Fruit fly (Drosophila melanogaster): ENCODE data around the gene PpD3.
A peak's percentile ranks its signal among the peaks of the same experiment; 100 is the strongest.

The PpD3 gene

dm6 chr3R:9777941-9778360 is 30.3 kb downstream of the PpD3 start, which contains the start of gene RpS29 (continued):
- TF ChIP-seq Asciz (GFP tag; optimal IDR thresholded peaks at IDR 0.05) (peak; percentile 71), nom (GFP tag; optimal IDR thresholded peaks at IDR 0.05) (peak; percentile 78), Ets97D (GFP tag; optimal IDR thresholded peaks at IDR 0.05) (peak; percentile 98), CG17568 (GFP tag; optimal IDR thresholded peaks at IDR 0.05) (no peak), CG10543 (GFP tag; optimal IDR thresholded peaks at IDR 0.05) (peak; percentile 93), Jarid2 (GFP tag; optimal IDR thresholded peaks at IDR 0.05) (peak; percentile 63), Doc2 (GFP tag; IDR thresholded peaks at IDR 0.05) (no peak), CG18011 (GFP tag; optimal IDR thresholded peaks at IDR 0.05) (peak; percentile 75), CG15269 (tag; optimal IDR thresholded peaks at IDR 0.05) (peak; percentile 58), run (tag; optimal IDR thresholded peaks at IDR 0.05) (peak; percentile 49), Nf-YA (GFP tag; IDR thresholded peaks at IDR 0.05) (peak; percentile 59), CG32532 (GFP tag; IDR thresholded peaks at IDR 0.05) (peak; percentile 89), chif (GFP tag; optimal IDR thresholded peaks at IDR 0.05) (peak; percentile 57 to 70), CG15514 (GFP tag; optimal IDR thresholded peaks at IDR 0.05) (peak; percentile 95), wek (GFP tag; optimal IDR thresholded peaks at IDR 0.05) (peak; percentile 68), ttk (GFP tag; IDR thresholded peaks at IDR 0.05) (peak; percentile 79), CG1602 (GFP tag; optimal IDR thresholded peaks at IDR 0.05) (peak; percentile 64), eyg (GFP tag; optimal IDR thresholded peaks at IDR 0.05) (peak; percentile 70), esg (GFP tag; conservative IDR thresholded peaks at IDR 0.05) (peak; percentile 31; the same call in 1 of the 2 replicates), CG13287 (GFP tag; IDR thresholded peaks at IDR 0.05; ENCODE audit: partially characterized antibody) (peak; percentile 97), crp (GFP tag; optimal IDR thresholded peaks at IDR 0.05) (peak in 1 of 2 experiments; percentile 50), pros (GFP tag; optimal IDR thresholded peaks at IDR 0.05) (no peak), CG14050 (GFP tag; IDR thresholded peaks at IDR 0.05) (peak; percentile 60), Adf1 (GFP tag; IDR thresholded peaks at IDR 0.05) (peak; percentile 74), CG34376 (GFP tag; optimal IDR thresholded peaks at IDR 0.05) (peak; percentile 92), Dad (GFP tag; optimal IDR thresholded peaks at IDR 0.05) (peak; percentile 84), GATAe (GFP tag; conservative IDR thresholded peaks at IDR 0.05) (no peak; the same call in 1 of the 2 replicates), ftz-f1 (GFP tag; optimal IDR thresholded peaks at IDR 0.05) (peak; percentile 74), CG34422 (GFP tag; IDR thresholded peaks at IDR 0.05) (peak; percentile 89), CG4854 (GFP tag; optimal IDR thresholded peaks at IDR 0.05) (peak; percentile 57), Stat92E (GFP tag; optimal IDR thresholded peaks at IDR 0.05) (peak in 1 of 3 experiments; percentile 23), CG9876 (GFP tag; optimal IDR thresholded peaks at IDR 0.05) (peak; percentile 91), Ssrp (tag; optimal IDR thresholded peaks at IDR 0.05) (peak; percentile 16), CG1832 (GFP tag; optimal IDR thresholded peaks at IDR 0.05) (no peak), her (GFP tag; optimal IDR thresholded peaks at IDR 0.05) (peak; percentile 89), bab2 (GFP tag; optimal IDR thresholded peaks at IDR 0.05) (peak; percentile 86), p53 (GFP tag; optimal IDR thresholded peaks at IDR 0.05) (peak; percentile 83), CG3163 (GFP tag; optimal IDR thresholded peaks at IDR 0.05) (peak; percentile 80), mam (GFP tag; optimal IDR thresholded peaks at IDR 0.05) (peak; percentile 92), CG11398 (GFP tag; optimal IDR thresholded peaks at IDR 0.05) (peak; percentile 65), onecut (GFP tag; IDR thresholded peaks at IDR 0.05) (peak; percentile 65; the same call in 1 of the 2 replicates), Dp (GFP tag; optimal IDR thresholded peaks at IDR 0.05) (peak; percentile 99), sim (GFP tag; IDR thresholded peaks at IDR 0.05) (no peak), vfl (GFP tag; optimal IDR thresholded peaks at IDR 0.05) (peak; percentile 79), CG34224 (GFP tag; IDR thresholded peaks at IDR 0.05; ENCODE audit: partially characterized antibody) (peak; percentile 93), emc (GFP tag; optimal IDR thresholded peaks at IDR 0.05) (peak; percentile 83), bcd (GFP tag; optimal IDR thresholded peaks at IDR 0.05) (peak; percentile 85), Awh (GFP tag; IDR thresholded peaks at IDR 0.05) (no peak), Dip3 (GFP tag; optimal IDR thresholded peaks at IDR 0.05) (peak; percentile 72), abd-A (tag; optimal IDR thresholded peaks at IDR 0.05) (no peak)

Measured in whole organism, embryonic.